Fruit fly (Drosophila melanogaster) Kc167 (cell line): Measurements from ENCODE around the gene Ucp4A.

ENCODE experiments used
- Myc ChIP-seq: fragments of >200 bp; optimal IDR thresholded peaks from 2 replicates; lab custom pipeline; 2017; ENCODE audit warnings: missing external identifiers
- Sin3A ChIP-seq: fragments of >200 bp; optimal IDR thresholded peaks from 2 replicates; lab custom pipeline; 2018; ENCODE audit warnings: missing external identifiers
- h ChIP-seq: fragments of >200 bp; optimal IDR thresholded peaks from 3 replicates; lab custom pipeline; 2018; ENCODE audit warnings: missing external identifiers
- psq ChIP-seq: fragments of >200 bp; optimal IDR thresholded peaks from 2 replicates; lab custom pipeline; 2017; ENCODE audit warnings: missing external identifiers

- TF ChIP-seq Myc (lab: Kevin White, UChicago) (no peak), h (lab: Kevin White, UChicago) (no peak), psq (lab: Kevin White, UChicago) (no peak), Sin3A (lab: Kevin White, UChicago) (no peak)
These were observed 41.3 kb downstream of the Ucp4A start for dm6 chrX:17886107-17886448.
